Worm (Caenorhabditis elegans) whole organism, L4/young adult: Measurements from ENCODE around the gene znf-598.
A peak's percentile ranks its signal among the peaks of the same experiment; 100 is the strongest.
"Not testable (repeated sequence)": the region's sequence is repeated elsewhere in the genome, so short reads cannot be mapped to it uniquely, and the experiment has no call there.

Experiments
- W03F9.2 ChIP-seq: fragments of 150-350 bp; optimal IDR thresholded peaks from 2 replicates; lab custom pipeline; 2014; ENCODE audit warnings: missing biosample characterization, missing genetic modification characterization
- dao-5 ChIP-seq: sonication (generic microtip); optimal IDR thresholded peaks from 2 replicates; lab custom pipeline; 2016; ENCODE audit warnings: missing genotype, missing genetic modification characterization, moderate library complexity, missing compliant biosample characterization
- him-1 ChIP-seq: sonication (generic microtip); optimal IDR thresholded peaks from 2 replicates; lab custom pipeline; 2016; ENCODE audit warnings: missing genotype, missing genetic modification reagents, missing genetic modification characterization, missing compliant biosample characterization

The znf-598 gene

ce11 chrII:7024897-7025852 lies at the start of gene znf-598:
znf-598 (plus strand) TSS chrII:7025802.
- TF ChIP-seq dao-5 (tag; lab: Kevin White, UChicago) (no peak), W03F9.2 (tag; lab: Kevin White, UChicago) (peak; percentile 28), him-1 (tag; lab: Kevin White, UChicago) (no peak)

- not testable (repeated sequence) for TF ChIP-seq him-1, W03F9.2, dao-5 (tag; lab: Kevin White, UChicago)
Observed at ce11 chrII:6977732-6978131, 47.9 kb upstream of the znf-598 start, which contains the start of gene C15F1.8. C15F1.8 (minus strand) TSS chrII:6977832.

ce11 chrII:6978908-6979307 lies 46.7 kb upstream of the znf-598 start:
- no peak for TF ChIP-seq W03F9.2 (tag; lab: Kevin White, UChicago)
- TF ChIP-seq dao-5 (tag; lab: Kevin White, UChicago), result no peak
- TF ChIP-seq him-1 (tag; lab: Kevin White, UChicago), result no peak

- no peak for TF ChIP-seq W03F9.2 (tag; lab: Kevin White, UChicago)
- TF ChIP-seq dao-5 (tag; lab: Kevin White, UChicago), result no peak
- TF ChIP-seq him-1 (tag; lab: Kevin White, UChicago), result no peak
Observed at ce11 chrII:6979646-6980045, 46.0 kb upstream of the znf-598 start, which contains the start of gene C15F1.2. C15F1.2 (plus strand) TSS chrII:6979953.

- TF ChIP-seq W03F9.2 (tag; lab: Kevin White, UChicago) (no peak), dao-5 (tag; lab: Kevin White, UChicago) (no peak)
Observed at ce11 chrII:6989830-6990287, 35.7 kb upstream of the znf-598 start, which contains the start of gene C15F1.1. C15F1.1 (plus strand) TSS chrII:6989880.

ce11 chrII:6992949-6993348 lies 32.7 kb upstream of the znf-598 start:
- TF ChIP-seq dao-5 (tag; lab: Kevin White, UChicago), result no peak
- TF ChIP-seq W03F9.2 (tag; lab: Kevin White, UChicago), result no peak
- TF ChIP-seq him-1 (tag; lab: Kevin White, UChicago), result peak; percentile 95

ce11 chrII:6994677-6995076 lies 30.9 kb upstream of the znf-598 start, which contains the start of gene unc-104:
unc-104 (plus strand) TSS chrII:6994987.
- TF ChIP-seq W03F9.2 (tag; lab: Kevin White, UChicago) (no peak), dao-5 (tag; lab: Kevin White, UChicago) (no peak), him-1 (tag; lab: Kevin White, UChicago) (no peak)

ce11 chrII:6995583-6995982 lies 30.0 kb upstream of the znf-598 start:
- TF ChIP-seq dao-5 (tag; lab: Kevin White, UChicago) (no peak), W03F9.2 (tag; lab: Kevin White, UChicago) (no peak), him-1 (tag; lab: Kevin White, UChicago) (no peak)

- TF ChIP-seq dao-5 (tag; lab: Kevin White, UChicago), result peak; percentile 56
Observed at ce11 chrII:7001405-7001804, 24.2 kb upstream of the znf-598 start.

ce11 chrII:7002956-7003357 lies 22.6 kb upstream of the znf-598 start:
- TF ChIP-seq him-1 (tag; lab: Kevin White, UChicago) (no peak), W03F9.2 (tag; lab: Kevin White, UChicago) (no peak), dao-5 (tag; lab: Kevin White, UChicago) (no peak)

- TF ChIP-seq W03F9.2 (tag; lab: Kevin White, UChicago) (no peak), him-1 (tag; lab: Kevin White, UChicago) (no peak), dao-5 (tag; lab: Kevin White, UChicago) (no peak)
Observed at ce11 chrII:7012592-7012991, 13.0 kb upstream of the znf-598 start, which contains the start of gene sqv-7. sqv-7 (minus strand) TSS chrII:7012692.

- TF ChIP-seq dao-5 (tag; lab: Kevin White, UChicago) (no peak), W03F9.2 (tag; lab: Kevin White, UChicago) (no peak), him-1 (tag; lab: Kevin White, UChicago) (no peak)
Observed at ce11 chrII:7022370-7023001, 3.1 kb upstream of the znf-598 start, which contains the start of the genes lst-6 and lst-5. lst-6 (minus strand) TSS chrII:7022509. lst-5 (plus strand) TSS chrII:7022913.

ce11 chrII:7029524-7029923 lies 3.9 kb downstream of the znf-598 start:
- no peak for TF ChIP-seq W03F9.2 (tag; lab: Kevin White, UChicago)
- no peak for TF ChIP-seq him-1 (tag; lab: Kevin White, UChicago)
- no peak for TF ChIP-seq dao-5 (tag; lab: Kevin White, UChicago)
